Fruit fly (Drosophila melanogaster): ENCODE data around the gene Atg17.

Atg17 gene

dm6 chr3R:5624115-5624878 is 45.2 kb upstream of the Atg17 start, which contains the start of the genes Dph4, Spec2 and RpL13A (continued):
- peak; percentile 95 for TF ChIP-seq wek (GFP tag; optimal IDR thresholded peaks at IDR 0.05)
- peak; percentile 98 for TF ChIP-seq Hmr (GFP tag; optimal IDR thresholded peaks at IDR 0.05)
- peak; percentile 78 for TF ChIP-seq CG7786 (GFP tag; optimal IDR thresholded peaks at IDR 0.05)
- peak; percentile 98 for TF ChIP-seq sens (GFP tag)
- peak; percentile 93 for TF ChIP-seq CG4707 (GFP tag; optimal IDR thresholded peaks at IDR 0.05)
- peak; percentile 5 for TF ChIP-seq cwo (GFP tag; optimal IDR thresholded peaks at IDR 0.05)
- TF ChIP-seq CG5953 (GFP tag; IDR thresholded peaks at IDR 0.05), result no peak
- TF ChIP-seq CG13894 (tag; optimal IDR thresholded peaks at IDR 0.05), result peak; percentile 82
- no peak for TF ChIP-seq lmd (GFP tag; IDR thresholded peaks at IDR 0.05)
- TF ChIP-seq CG17328 (GFP tag; IDR thresholded peaks at IDR 0.05), result no peak
- TF ChIP-seq CG14441 (GFP tag; IDR thresholded peaks at IDR 0.05), result no peak
- TF ChIP-seq ems (GFP tag; optimal IDR thresholded peaks at IDR 0.05), result peak; percentile 88
- TF ChIP-seq Dp (GFP tag; optimal IDR thresholded peaks at IDR 0.05), result peak; percentile 69
- TF ChIP-seq CG6813 (GFP tag; optimal IDR thresholded peaks at IDR 0.05), result peak; percentile 95
- no peak for TF ChIP-seq toy (GFP tag; IDR thresholded peaks at IDR 0.05)
- peak; percentile 86 for TF ChIP-seq nmo (GFP tag; optimal IDR thresholded peaks at IDR 0.05)
- peak; percentile 89 for TF ChIP-seq Fer2 (tag; optimal IDR thresholded peaks at IDR 0.05)
- no peak for TF ChIP-seq slbo (GFP tag; IDR thresholded peaks at IDR 0.05)
- peak; percentile 95 for TF ChIP-seq CG14710 (tag; optimal IDR thresholded peaks at IDR 0.05)
- no peak for TF ChIP-seq HLH3B (GFP tag; IDR thresholded peaks at IDR 0.05)
- TF ChIP-seq mam (GFP tag; optimal IDR thresholded peaks at IDR 0.05), result peak; percentile 84
- peak; percentile 86 for TF ChIP-seq CG16863 (GFP tag; optimal IDR thresholded peaks at IDR 0.05)
- TF ChIP-seq ttk (GFP tag; IDR thresholded peaks at IDR 0.05), result no peak
- peak; percentile 69 for TF ChIP-seq Deaf1 (tag; optimal IDR thresholded peaks at IDR 0.05)
- TF ChIP-seq CG3065 (GFP tag; optimal IDR thresholded peaks at IDR 0.05), result peak; percentile 72
- peak; percentile 62 for TF ChIP-seq Spps (tag; optimal IDR thresholded peaks at IDR 0.05)
- TF ChIP-seq sens-2 (GFP tag; IDR thresholded peaks at IDR 0.05), result no peak
- peak; percentile 94 for TF ChIP-seq Camta (GFP tag; optimal IDR thresholded peaks at IDR 0.05)
- TF ChIP-seq kni (GFP tag; optimal IDR thresholded peaks at IDR 0.05), result peak; percentile 93
- peak; percentile 85 for TF ChIP-seq CG8388 (GFP tag; optimal IDR thresholded peaks at IDR 0.05)
- no peak for TF ChIP-seq dan (GFP tag; IDR thresholded peaks at IDR 0.05)
- peak; percentile 73 for TF ChIP-seq Hr3 (GFP tag; optimal IDR thresholded peaks at IDR 0.05)
- TF ChIP-seq p53 (GFP tag; optimal IDR thresholded peaks at IDR 0.05), result peak; percentile 90
- no peak for TF ChIP-seq CG2129 (GFP tag; IDR thresholded peaks at IDR 0.05; ENCODE audit: partially characterized antibody)
- peak; percentile 81 for TF ChIP-seq psq (GFP tag; optimal IDR thresholded peaks at IDR 0.05)
- TF ChIP-seq CG16815 (GFP tag; optimal IDR thresholded peaks at IDR 0.05), result peak; percentile 71
- TF ChIP-seq Xrp1 (GFP tag; IDR thresholded peaks at IDR 0.05), result no peak
- peak; percentile 79 for TF ChIP-seq CG10979 (tag; optimal IDR thresholded peaks at IDR 0.05)
- TF ChIP-seq otp (GFP tag; IDR thresholded peaks at IDR 0.05), result no peak
- TF ChIP-seq Chrac-16 (GFP tag; optimal IDR thresholded peaks at IDR 0.05), result peak; percentile 57
- peak; percentile 100 for TF ChIP-seq Ets97D (GFP tag; optimal IDR thresholded peaks at IDR 0.05)
- TF ChIP-seq CG11456 (GFP tag; IDR thresholded peaks at IDR 0.05), result no peak
- peak; percentile 64 for TF ChIP-seq CTCF (GFP tag; optimal IDR thresholded peaks at IDR 0.05)
- TF ChIP-seq BtbVII (GFP tag; optimal IDR thresholded peaks at IDR 0.05), result peak; percentile 94
- peak; percentile 85 for TF ChIP-seq grau (tag; optimal IDR thresholded peaks at IDR 0.05)
- peak; percentile 77 for TF ChIP-seq CG1602 (GFP tag; optimal IDR thresholded peaks at IDR 0.05)
- no peak for TF ChIP-seq crol (GFP tag; IDR thresholded peaks at IDR 0.05)
- peak; percentile 95 for TF ChIP-seq CG13296 (GFP tag; optimal IDR thresholded peaks at IDR 0.05)
- no peak for TF ChIP-seq cg (GFP tag; optimal IDR thresholded peaks at IDR 0.05)
- TF ChIP-seq CG15011 (GFP tag; optimal IDR thresholded peaks at IDR 0.05), result peak; percentile 91
- no peak for TF ChIP-seq gt (GFP tag; IDR thresholded peaks at IDR 0.05)
